Worm (Caenorhabditis elegans) whole organism, young adult: ENCODE results near the gene nars-2.

Source experiments
- B0035.1 ChIP-seq: sonication (generic microtip); optimal IDR thresholded peaks from 2 replicates; lab custom pipeline; 2016; ENCODE audit warnings: missing genetic modification characterization, mild to moderate bottlenecking, missing compliant biosample characterization, missing genotype, missing genetic modification reagents
- C06A6.2 ChIP-seq: fragments of 200-800 bp; sonication (Bioruptor generic); conservative IDR thresholded peaks from 2 replicates; pipeline ENCODE4 v1.3.6; 2022; ENCODE audit warnings: missing genetic modification characterization, missing compliant biosample characterization
- D2030.7 ChIP-seq: fragments of 200-800 bp; sonication (Bioruptor generic); IDR thresholded peaks from 2 replicates; pipeline ENCODE4 v1.3.6; 2022; ENCODE audit warnings: missing genetic modification reagents, missing genetic modification characterization, missing compliant biosample characterization
- F22D6.2 ChIP-seq: sonication (generic microtip); optimal IDR thresholded peaks from 2 replicates; lab custom pipeline; 2016; ENCODE audit warnings: mild to moderate bottlenecking, missing genetic modification characterization, missing compliant biosample characterization
- F23B12.7 ChIP-seq: sonication (generic microtip); optimal IDR thresholded peaks from 2 replicates; lab custom pipeline; 2017; ENCODE audit warnings: missing genetic modification characterization, mild to moderate bottlenecking, missing compliant biosample characterization, antibody characterized with exemption, moderate library complexity; ENCODE audit not compliant: insufficient read depth
- F33H1.4 ChIP-seq: fragments of 200-800 bp; sonication (Bioruptor generic); IDR thresholded peaks from 2 replicates; pipeline ENCODE4 v1.3.6; 2022; ENCODE audit warnings: missing genetic modification reagents, missing genetic modification characterization, missing compliant biosample characterization
- F49E8.2 ChIP-seq: sonication (generic microtip); optimal IDR thresholded peaks from 3 replicates; lab custom pipeline; 2017; ENCODE audit warnings: missing genetic modification characterization, mild to moderate bottlenecking, missing compliant biosample characterization, antibody characterized with exemption, moderate library complexity; ENCODE audit not compliant: insufficient read depth
- F57C9.4 ChIP-seq: sonication (generic microtip); optimal IDR thresholded peaks from 2 replicates; lab custom pipeline; 2017; ENCODE audit warnings: mild to moderate bottlenecking, missing genetic modification characterization, missing compliant biosample characterization
- K12H6.12 ChIP-seq: fragments of 200-800 bp; sonication (Bioruptor generic); optimal IDR thresholded peaks from 2 replicates; lab custom pipeline; 2018; ENCODE audit warnings: mild to moderate bottlenecking, missing genetic modification characterization, missing compliant biosample characterization
- ama-1 ChIP-seq, 3 experiments: fragments of 150-350 bp in 1 of 3; sonication (generic microtip) in 2 of 3; optimal IDR thresholded peaks; 2 replicates each; lab custom pipeline; 2014 to 2018; ENCODE audit warnings: missing biosample characterization in 2 of 3, missing genetic modification characterization in 2 of 3, missing genetic modification reagents in 2 of 3
- attf-6 ChIP-seq: fragments of 200-800 bp; sonication (Bioruptor generic); IDR thresholded peaks from 2 replicates; pipeline ENCODE4 v1.3.6; 2022; ENCODE audit warnings: missing genetic modification reagents, missing genetic modification characterization, missing compliant biosample characterization
- ccch-3 ChIP-seq: fragments of 200-800 bp; sonication (Bioruptor generic); optimal IDR thresholded peaks from 2 replicates; lab custom pipeline; 2018; ENCODE audit warnings: mild to moderate bottlenecking, missing genetic modification characterization, missing compliant biosample characterization
- ceh-27 ChIP-seq: fragments of 200-800 bp; sonication (Bioruptor generic); optimal IDR thresholded peaks from 2 replicates; lab custom pipeline; 2018; ENCODE audit warnings: mild to moderate bottlenecking, missing genetic modification characterization, moderate library complexity, missing compliant biosample characterization
- ceh-91 ChIP-seq: fragments of 200-800 bp; sonication (Bioruptor generic); IDR thresholded peaks from 2 replicates; pipeline ENCODE4 v1.3.6; 2022; ENCODE audit warnings: missing genetic modification reagents, missing genetic modification characterization, missing compliant biosample characterization
- chd-7 ChIP-seq: sonication (generic microtip); optimal IDR thresholded peaks from 2 replicates; lab custom pipeline; 2016; ENCODE audit warnings: mild to moderate bottlenecking, missing genetic modification characterization, moderate library complexity, missing compliant biosample characterization
- die-1 ChIP-seq: sonication (generic microtip); optimal IDR thresholded peaks from 2 replicates; lab custom pipeline; 2016; ENCODE audit warnings: missing genotype, mild to moderate bottlenecking, missing genetic modification characterization, missing compliant biosample characterization
- dpl-1 ChIP-seq: fragments of 150-350 bp; optimal IDR thresholded peaks from 2 replicates; lab custom pipeline; 2014; ENCODE audit warnings: missing biosample characterization, missing genetic modification reagents, missing genetic modification characterization
- efl-1 ChIP-seq: fragments of 150-350 bp; optimal IDR thresholded peaks from 2 replicates; lab custom pipeline; 2014; ENCODE audit warnings: missing biosample characterization, missing genetic modification reagents, missing genetic modification characterization
- egl-18 ChIP-seq: fragments of 200-800 bp; sonication (Bioruptor generic); IDR thresholded peaks from 2 replicates; pipeline ENCODE4 v1.3.6; 2022; ENCODE audit warnings: missing genetic modification reagents, missing genetic modification characterization, missing compliant biosample characterization
- egrh-3 ChIP-seq: fragments of 200-800 bp; sonication (Bioruptor generic); IDR thresholded peaks from 2 replicates; pipeline ENCODE4 v1.3.6; 2022; ENCODE audit warnings: missing genetic modification reagents, missing genetic modification characterization, missing compliant biosample characterization
- fkh-3 ChIP-seq: sonication (generic microtip); optimal IDR thresholded peaks from 2 replicates; lab custom pipeline; 2016; ENCODE audit warnings: mild to moderate bottlenecking, missing genetic modification characterization, missing compliant biosample characterization
- hsf-1 ChIP-seq: fragments of 200-800 bp; sonication (Bioruptor generic); IDR thresholded peaks from 2 replicates; pipeline ENCODE4 v1.3.6; 2022; ENCODE audit warnings: missing genetic modification reagents, missing genetic modification characterization, missing compliant biosample characterization
- lin-54 ChIP-seq: fragments of 200-800 bp; sonication (Bioruptor generic); optimal IDR thresholded peaks from 2 replicates; lab custom pipeline; 2018; ENCODE audit warnings: mild to moderate bottlenecking, missing genetic modification characterization, missing compliant biosample characterization
- lir-1 ChIP-seq: fragments of 200-800 bp; sonication (Bioruptor generic); conservative IDR thresholded peaks from 2 replicates; pipeline ENCODE4 v1.3.6; 2022; ENCODE audit warnings: missing genetic modification reagents, missing genetic modification characterization, missing compliant biosample characterization
- madf-10 ChIP-seq: sonication (generic microtip); optimal IDR thresholded peaks from 2 replicates; lab custom pipeline; 2016; ENCODE audit warnings: mild to moderate bottlenecking, missing genetic modification characterization, missing compliant biosample characterization
- madf-3 ChIP-seq: fragments of 200-800 bp; sonication (Bioruptor generic); IDR thresholded peaks from 2 replicates; pipeline ENCODE4 v1.3.6; 2022; ENCODE audit warnings: missing genetic modification reagents, missing genetic modification characterization, missing compliant biosample characterization
- madf-6 ChIP-seq: fragments of 200-800 bp; sonication (Bioruptor generic); IDR thresholded peaks from 2 replicates; pipeline ENCODE4 v1.3.6; 2022; ENCODE audit warnings: missing genetic modification reagents, missing genetic modification characterization, missing compliant biosample characterization
- madf-8 ChIP-seq: fragments of 200-800 bp; sonication (Bioruptor generic); conservative IDR thresholded peaks from 2 replicates; pipeline ENCODE4 v1.3.6; 2022; ENCODE audit warnings: missing genetic modification reagents, missing genetic modification characterization, missing compliant biosample characterization
- mel-28 ChIP-seq: sonication (generic microtip); optimal IDR thresholded peaks from 2 replicates; lab custom pipeline; 2016; ENCODE audit warnings: borderline replicate concordance, mild to moderate bottlenecking, missing genetic modification characterization, missing compliant biosample characterization
- mxl-1 ChIP-seq: sonication (generic microtip); optimal IDR thresholded peaks from 2 replicates; lab custom pipeline; 2016; ENCODE audit warnings: missing genetic modification characterization, missing compliant biosample characterization
- nfya-1 ChIP-seq: sonication (generic microtip); optimal IDR thresholded peaks from 2 replicates; lab custom pipeline; 2017; ENCODE audit warnings: antibody characterized with exemption, missing compliant biosample characterization, missing genetic modification characterization, borderline replicate concordance; ENCODE audit not compliant: insufficient read depth
- nfyb-1 ChIP-seq: fragments of 200-800 bp; sonication (Bioruptor generic); IDR thresholded peaks from 2 replicates; pipeline ENCODE4 v1.3.6; 2022; ENCODE audit warnings: missing genetic modification reagents, missing genetic modification characterization, missing compliant biosample characterization
- nhr-179 ChIP-seq: sonication (generic microtip); optimal IDR thresholded peaks from 2 replicates; lab custom pipeline; 2016; ENCODE audit warnings: mild to moderate bottlenecking, missing genetic modification characterization, missing compliant biosample characterization
- nhr-27 ChIP-seq: fragments of 200-800 bp; sonication (Bioruptor generic); optimal IDR thresholded peaks from 2 replicates; lab custom pipeline; 2018; ENCODE audit warnings: mild to moderate bottlenecking, missing genetic modification characterization, moderate library complexity, missing compliant biosample characterization
- nhr-90 ChIP-seq: sonication (generic microtip); optimal IDR thresholded peaks from 2 replicates; lab custom pipeline; 2016; ENCODE audit warnings: missing genotype, mild to moderate bottlenecking, missing genetic modification characterization, missing compliant biosample characterization
- pha-4 ChIP-seq: fragments of 150-350 bp; sonication (generic microtip); optimal IDR thresholded peaks from 2 replicates; lab custom pipeline; 2014; ENCODE audit warnings: missing biosample characterization, missing genetic modification reagents, missing genetic modification characterization
- rcor-1 ChIP-seq: fragments of 200-800 bp; sonication (Bioruptor generic); IDR thresholded peaks from 2 replicates; pipeline ENCODE4 v1.3.6; 2022; ENCODE audit warnings: missing genetic modification reagents, missing genetic modification characterization, missing compliant biosample characterization
- sptf-2 ChIP-seq: fragments of 200-800 bp; sonication (Bioruptor generic); optimal IDR thresholded peaks from 2 replicates; lab custom pipeline; 2018; ENCODE audit warnings: mild to moderate bottlenecking, missing genetic modification characterization, missing compliant biosample characterization
- unc-130 ChIP-seq: sonication (generic microtip); optimal IDR thresholded peaks from 2 replicates; lab custom pipeline; 2016; ENCODE audit warnings: missing genetic modification reagents, missing genetic modification characterization, missing compliant biosample characterization
- zfh-2 ChIP-seq: fragments of 200-800 bp; sonication (Bioruptor generic); conservative IDR thresholded peaks from 2 replicates; pipeline ENCODE4 v1.3.6; 2022; ENCODE audit warnings: missing genetic modification reagents, missing genetic modification characterization, missing compliant biosample characterization
- zim-3 ChIP-seq: sonication (generic microtip); optimal IDR thresholded peaks from 2 replicates; lab custom pipeline; 2017; ENCODE audit warnings: mild to moderate bottlenecking, missing genetic modification characterization, moderate library complexity, missing compliant biosample characterization
- ztf-18 ChIP-seq: sonication (generic microtip); optimal IDR thresholded peaks from 2 replicates; lab custom pipeline; 2016; ENCODE audit warnings: missing genotype, mild to moderate bottlenecking, missing genetic modification characterization, missing compliant biosample characterization
- ztf-28 ChIP-seq: fragments of 200-800 bp; sonication (Bioruptor generic); IDR thresholded peaks from 2 replicates; pipeline ENCODE4 v1.3.6; 2022; ENCODE audit warnings: missing genetic modification reagents, missing genetic modification characterization, missing compliant biosample characterization
- ztf-6 ChIP-seq: fragments of 200-800 bp; sonication (Bioruptor generic); IDR thresholded peaks from 2 replicates; pipeline ENCODE4 v1.3.6; 2022; ENCODE audit warnings: missing genetic modification reagents, missing genetic modification characterization, missing compliant biosample characterization

The nars-2 gene

ce11 chrIII:11524073-11524472, 23.5 kb upstream of the nars-2 start (continued):
- TF ChIP-seq ceh-91 (GFP tag; lab: Robert Waterston, UW) (peak; percentile 60; the same call in 1 of the 2 replicates), nhr-179 (no peak), nfyb-1 (no peak; the same call in 1 of the 2 replicates), F57C9.4 (no peak)

ce11 chrIII:11523504-11524025, 23.0 kb upstream of the nars-2 start, which contains the start of the genes Y66D12A.16 and such-1:
Y66D12A.16 (plus strand) TSS chrIII:11523554.
such-1 (minus strand) TSS chrIII:11523759.
- TF ChIP-seq C06A6.2 (GFP tag; lab: Robert Waterston, UW) (no peak), chd-7 (tag; lab: Kevin White, UChicago) (no peak), lir-1 (GFP tag; lab: Robert Waterston, UW) (no peak), madf-6 (peak; percentile 86), F49E8.2 (tag; lab: Kevin White, UChicago) (no peak), efl-1 (GFP tag; lab: Kevin White, UChicago) (peak; percentile 74), mel-28 (tag; lab: Kevin White, UChicago) (no peak), D2030.7 (peak; percentile 12; the same call in 1 of the 2 replicates), dpl-1 (peak; percentile 48), ztf-6 (no peak), F22D6.2 (tag; lab: Kevin White, UChicago) (no peak), rcor-1 (GFP tag; lab: Robert Waterston, UW) (no peak), madf-8 (GFP tag; lab: Robert Waterston, UW) (peak; percentile 73), F23B12.7 (no peak), ceh-27 (GFP tag; lab: Kevin White, UChicago) (no peak), sptf-2 (GFP tag; lab: Kevin White, UChicago) (no peak), ceh-91 (GFP tag; lab: Robert Waterston, UW) (peak; percentile 39; the same call in 1 of the 2 replicates), nhr-90 (tag; lab: Kevin White, UChicago) (no peak), hsf-1 (GFP tag; lab: Robert Waterston, UW) (peak; percentile 67; the same call in 1 of the 2 replicates), attf-6 (GFP tag; lab: Robert Waterston, UW) (no peak), F33H1.4 (GFP tag; lab: Robert Waterston, UW) (peak; percentile 31)

ce11 chrIII:11510826-11511225, 10.3 kb upstream of the nars-2 start:
- TF ChIP-seq ceh-91 (GFP tag; lab: Robert Waterston, UW) = no peak
- no peak for TF ChIP-seq B0035.1
- no peak for TF ChIP-seq zim-3 (tag; lab: Kevin White, UChicago)
- no peak for TF ChIP-seq nfyb-1
- TF ChIP-seq egrh-3 (GFP tag; lab: Robert Waterston, UW) = peak; percentile 75; the same call in 1 of the 2 replicates
- TF ChIP-seq lin-54 = no peak
- no peak for TF ChIP-seq pha-4 (tag; lab: Kevin White, UChicago)
- no peak for TF ChIP-seq die-1 (tag; lab: Kevin White, UChicago)
- no peak for TF ChIP-seq F23B12.7
- peak; percentile 78 for TF ChIP-seq zfh-2 (GFP tag; lab: Robert Waterston, UW)
- no peak for TF ChIP-seq D2030.7
- no peak for TF ChIP-seq F49E8.2 (tag; lab: Kevin White, UChicago)
- TF ChIP-seq egl-18 (GFP tag; lab: Robert Waterston, UW) = no peak
- TF ChIP-seq, all 124 proteins: peak for 2

- TF ChIP-seq unc-130 (GFP tag; lab: Kevin White, UChicago) (no peak), ztf-28 (GFP tag; lab: Robert Waterston, UW) (no peak), B0035.1 (no peak), mxl-1 (tag; lab: Kevin White, UChicago) (no peak), ztf-18 (no peak), K12H6.12 (no peak), nfya-1 (no peak), madf-10 (tag; lab: Kevin White, UChicago) (no peak), nhr-27 (tag; lab: Kevin White, UChicago) (no peak), ccch-3 (GFP tag; lab: Kevin White, UChicago) (no peak), ama-1 (optimal IDR thresholded peaks at IDR 0.05; lab: Kevin White, UChicago) (no peak), ama-1 (GFP tag; optimal IDR thresholded peaks at IDR 0.05; lab: Kevin White, UChicago) (no peak), mel-28 (tag; lab: Kevin White, UChicago) (no peak), fkh-3 (tag; lab: Kevin White, UChicago) (no peak), madf-3 (GFP tag; lab: Robert Waterston, UW) (no peak)
Observed at ce11 chrIII:11510120-11510519, 9.6 kb upstream of the nars-2 start.
